Fruit fly (Drosophila melanogaster) whole organism, embryonic: Measurements from ENCODE around the gene CG42727.
A peak's percentile ranks its signal among the peaks of the same experiment; 100 is the strongest.

Experiments
- Awh ChIP-seq: fragments of 200-800 bp; sonication (Bioruptor generic); IDR thresholded peaks from 2 replicates; pipeline ENCODE4, ENCODE4 v1.3.6; 2022; ENCODE audit warnings: missing biosample characterization, missing genetic modification characterization
- Bdp1 ChIP-seq: fragments of 200-800 bp; sonication (Bioruptor generic); optimal IDR thresholded peaks from 3 replicates; lab custom pipeline; 2016; ENCODE audit warnings: missing biosample characterization, missing genetic modification characterization
- Bteb2 ChIP-seq: fragments of 200-800 bp; sonication (Bioruptor generic); optimal IDR thresholded peaks from 2 replicates; lab custom pipeline; 2016; ENCODE audit warnings: missing biosample characterization, missing genetic modification characterization
- CG10267 ChIP-seq: fragments of 200-800 bp; sonication (Bioruptor generic); optimal IDR thresholded peaks from 2 replicates; lab custom pipeline; 2018; ENCODE audit warnings: missing biosample characterization, mild to moderate bottlenecking, missing genetic modification characterization, moderate library complexity
- CG10543 ChIP-seq: fragments of 200-800 bp; sonication (Bioruptor generic); optimal IDR thresholded peaks from 3 replicates; lab custom pipeline; 2017; ENCODE audit warnings: missing biosample characterization, mild to moderate bottlenecking, missing genetic modification characterization, moderate library complexity
- CG11560 ChIP-seq: fragments of 200-800 bp; sonication (Bioruptor generic); IDR thresholded peaks from 3 replicates; pipeline ENCODE4 v1.3.6; 2022; ENCODE audit warnings: missing biosample characterization, missing genetic modification characterization
- CG11723 ChIP-seq: fragments of 200-800 bp; sonication (Bioruptor generic); optimal IDR thresholded peaks from 2 replicates; lab custom pipeline; 2017; ENCODE audit warnings: missing biosample characterization, mild to moderate bottlenecking, missing genetic modification characterization
- CG13287 ChIP-seq: fragments of 200-800 bp; sonication (Bioruptor generic); IDR thresholded peaks from 2 replicates; pipeline ENCODE4 v1.3.6; 2022; ENCODE audit warnings: missing biosample characterization, missing genetic modification characterization; ENCODE audit not compliant: partially characterized antibody
- CG14710 ChIP-seq: fragments of 200-800 bp; sonication (Bioruptor generic); optimal IDR thresholded peaks from 3 replicates; lab custom pipeline; 2019; ENCODE audit warnings: missing biosample characterization, mild to moderate bottlenecking, missing genetic modification characterization, moderate library complexity
- CG15011 ChIP-seq: fragments of 200-800 bp; sonication (Bioruptor generic); optimal IDR thresholded peaks from 3 replicates; lab custom pipeline; 2018; ENCODE audit warnings: missing biosample characterization, mild to moderate bottlenecking, missing genetic modification characterization
- CG17612 ChIP-seq: fragments of 200-800 bp; sonication (Bioruptor generic); IDR thresholded peaks from 2 replicates; pipeline ENCODE4 v1.3.6; 2022; ENCODE audit warnings: missing biosample characterization, missing genetic modification characterization
- CG1792 ChIP-seq: fragments of 200-800 bp; sonication (Bioruptor generic); optimal IDR thresholded peaks from 2 replicates; lab custom pipeline; 2016; ENCODE audit warnings: missing biosample characterization, missing genetic modification characterization
- CG2202 ChIP-seq: fragments of 200-800 bp; sonication (Bioruptor generic); optimal IDR thresholded peaks from 2 replicates; lab custom pipeline; 2018; ENCODE audit warnings: missing biosample characterization, mild to moderate bottlenecking, missing genetic modification characterization
- CG42726 ChIP-seq: fragments of 200-800 bp; sonication (Bioruptor generic); IDR thresholded peaks from 2 replicates; pipeline ENCODE4 v1.3.6; 2022; ENCODE audit warnings: missing biosample characterization, missing genetic modification characterization; ENCODE audit not compliant: partially characterized antibody
- CG9215 ChIP-seq: fragments of 200-800 bp; sonication (Bioruptor generic); IDR thresholded peaks from 2 replicates; pipeline ENCODE4 v1.3.6; 2022; ENCODE audit warnings: missing biosample characterization, missing genetic modification characterization
- Camta ChIP-seq: fragments of 200-800 bp; sonication (Bioruptor generic); optimal IDR thresholded peaks from 2 replicates; lab custom pipeline; 2016; ENCODE audit warnings: missing biosample characterization, missing genetic modification characterization
- CkIIα-i1 ChIP-seq: fragments of 200-800 bp; sonication (Bioruptor generic); IDR thresholded peaks from 2 replicates; pipeline ENCODE4 v1.3.6; 2022; ENCODE audit warnings: missing biosample characterization, missing genetic modification characterization
- E2f2 ChIP-seq: fragments of 200-800 bp; sonication (Bioruptor generic); IDR thresholded peaks from 2 replicates; pipeline ENCODE4 v1.3.6; 2022; ENCODE audit warnings: missing biosample characterization, missing genetic modification characterization
- Eip74EF ChIP-seq, 2 experiments: fragments of 200-800 bp in 1 of 2; fragments of >200 bp in 1 of 2; sonication (Bioruptor generic) in 1 of 2; optimal IDR thresholded peaks; 2 replicates each; lab custom pipeline; 2017 to 2019; ENCODE audit warnings: missing biosample characterization in 2 of 2, missing genetic modification characterization in 2 of 2, mild to moderate bottlenecking in 1 of 2, moderate library complexity in 1 of 2
- Fer1 ChIP-seq: fragments of 200-800 bp; sonication (Bioruptor generic); optimal IDR thresholded peaks from 2 replicates; lab custom pipeline; 2017; ENCODE audit warnings: missing biosample characterization, mild to moderate bottlenecking, missing genetic modification characterization
- Gug ChIP-seq: fragments of 200-800 bp; sonication (Bioruptor generic); IDR thresholded peaks from 4 replicates; pipeline ENCODE4 v1.3.6; 2022; ENCODE audit warnings: missing biosample characterization, missing genetic modification characterization
- Hr39 ChIP-seq: fragments of >200 bp; optimal IDR thresholded peaks from 2 replicates; lab custom pipeline; 2017
- MESR4 ChIP-seq: fragments of 200-800 bp; sonication (Bioruptor generic); optimal IDR thresholded peaks from 2 replicates; lab custom pipeline; 2018; ENCODE audit warnings: missing biosample characterization, mild to moderate bottlenecking, missing genetic modification characterization, moderate library complexity
- Meics ChIP-seq: fragments of 200-800 bp; sonication (Bioruptor generic); optimal IDR thresholded peaks from 2 replicates; lab custom pipeline; 2017; ENCODE audit warnings: missing biosample characterization, mild to moderate bottlenecking, missing genetic modification characterization
- Opbp ChIP-seq: fragments of 200-800 bp; sonication (Bioruptor generic); IDR thresholded peaks from 3 replicates; pipeline ENCODE4 v1.3.6; 2022; ENCODE audit warnings: missing biosample characterization, missing genetic modification characterization; ENCODE audit not compliant: partially characterized antibody
- Tbp ChIP-seq: fragments of >200 bp; optimal IDR thresholded peaks from 2 replicates; lab custom pipeline; 2018; ENCODE audit warnings: missing biosample characterization, missing genetic modification characterization
- Trl ChIP-seq, 3 experiments: fragments of >200 bp in 2 of 3; fragments of 200-800 bp in 1 of 3; sonication (Bioruptor generic) in 1 of 3; optimal IDR thresholded peaks; 2 replicates in 1 of 3; 3 replicates in 2 of 3; lab custom pipeline; 2016 to 2017; ENCODE audit warnings: missing biosample characterization in 1 of 3, missing genetic modification characterization in 1 of 3
- ap ChIP-seq: fragments of 200-800 bp; sonication (Bioruptor generic); IDR thresholded peaks from 2 replicates; pipeline ENCODE4 v1.3.6; 2022; ENCODE audit warnings: missing biosample characterization, missing genetic modification characterization
- cad ChIP-seq: fragments of >200 bp; optimal IDR thresholded peaks from 2 replicates; lab custom pipeline; 2017; ENCODE audit warnings: missing biosample characterization, missing genetic modification characterization
- cas ChIP-seq: fragments of 200-800 bp; sonication (Bioruptor generic); IDR thresholded peaks from 2 replicates; pipeline ENCODE4 v1.3.6; 2022; ENCODE audit warnings: missing biosample characterization, missing genetic modification characterization
- chif ChIP-seq, 2 experiments: fragments of 200-800 bp; sonication (Bioruptor generic); optimal IDR thresholded peaks; 3 replicates each; lab custom pipeline; 2016; ENCODE audit warnings: missing biosample characterization in 2 of 2, missing genetic modification characterization in 2 of 2
- dm ChIP-seq: fragments of 200-800 bp; sonication (Bioruptor generic); optimal IDR thresholded peaks from 3 replicates; lab custom pipeline; 2016; ENCODE audit warnings: missing biosample characterization, missing genetic modification characterization
- emc ChIP-seq: fragments of 200-800 bp; sonication (Bioruptor generic); optimal IDR thresholded peaks from 2 replicates; lab custom pipeline; 2016; ENCODE audit warnings: missing biosample characterization, missing genetic modification characterization
- fd96Cb ChIP-seq: fragments of 200-800 bp; sonication (Bioruptor generic); optimal IDR thresholded peaks from 2 replicates; lab custom pipeline; 2018; ENCODE audit warnings: missing biosample characterization, mild to moderate bottlenecking, missing genetic modification characterization, moderate library complexity
- ftz-f1 ChIP-seq: fragments of 200-800 bp; sonication (Bioruptor generic); optimal IDR thresholded peaks from 2 replicates; lab custom pipeline; 2016; ENCODE audit warnings: missing biosample characterization, missing genetic modification characterization
- her ChIP-seq: fragments of 200-800 bp; sonication (Bioruptor generic); optimal IDR thresholded peaks from 2 replicates; lab custom pipeline; 2016; ENCODE audit warnings: missing biosample characterization, missing genetic modification characterization
- insv ChIP-seq, 2 experiments: fragments of 200-800 bp; sonication (Bioruptor generic); optimal IDR thresholded peaks; 3 replicates each; lab custom pipeline; 2016 to 2018; ENCODE audit warnings: missing biosample characterization in 2 of 2, missing genetic modification characterization in 2 of 2
- jigr1 ChIP-seq: fragments of 200-800 bp; sonication (Bioruptor generic); IDR thresholded peaks from 3 replicates; pipeline ENCODE4 v1.3.6; 2022; ENCODE audit warnings: missing biosample characterization, missing genetic modification characterization
- ken ChIP-seq: fragments of 200-800 bp; sonication (Bioruptor generic); IDR thresholded peaks from 3 replicates; pipeline ENCODE4 v1.3.6; 2022; ENCODE audit warnings: missing biosample characterization, missing genetic modification characterization
- lilli ChIP-seq: fragments of 200-800 bp; sonication (Bioruptor generic); optimal IDR thresholded peaks from 3 replicates; lab custom pipeline; 2016; ENCODE audit warnings: missing biosample characterization, missing genetic modification characterization
- luna ChIP-seq: fragments of 200-800 bp; sonication (Bioruptor generic); optimal IDR thresholded peaks from 2 replicates; lab custom pipeline; 2016; ENCODE audit warnings: missing biosample characterization, missing genetic modification characterization
- pb ChIP-seq: fragments of 200-800 bp; sonication (Bioruptor generic); optimal IDR thresholded peaks from 3 replicates; lab custom pipeline; 2016; ENCODE audit warnings: missing biosample characterization, missing genetic modification characterization
- phol ChIP-seq: fragments of 200-800 bp; sonication (Bioruptor generic); optimal IDR thresholded peaks from 3 replicates; lab custom pipeline; 2018; ENCODE audit warnings: missing biosample characterization, mild to moderate bottlenecking, missing genetic modification characterization, moderate library complexity
- ranshi ChIP-seq: fragments of 200-800 bp; sonication (Bioruptor generic); IDR thresholded peaks from 2 replicates; pipeline ENCODE4 v1.3.6; 2022; ENCODE audit warnings: missing biosample characterization, missing genetic modification characterization
- rib ChIP-seq: fragments of 200-800 bp; sonication (Bioruptor generic); IDR thresholded peaks from 2 replicates; pipeline ENCODE4 v1.3.6; 2022; ENCODE audit warnings: missing biosample characterization, missing genetic modification characterization
- sc ChIP-seq, 3 experiments: fragments of >200 bp in 2 of 3; fragments of 200-800 bp in 1 of 3; sonication (Bioruptor generic) in 1 of 3; optimal IDR thresholded peaks; 2 replicates in 2 of 3; 3 replicates in 1 of 3; lab custom pipeline; 2017; ENCODE audit warnings: mild to moderate bottlenecking in 1 of 3, missing biosample characterization in 1 of 3, missing genetic modification characterization in 1 of 3, missing genetic modification reagents in 1 of 3
- sd ChIP-seq: fragments of 200-800 bp; sonication (Bioruptor generic); optimal IDR thresholded peaks from 3 replicates; lab custom pipeline; 2018; ENCODE audit warnings: missing biosample characterization, mild to moderate bottlenecking, missing genetic modification characterization, moderate library complexity
- sens-2 ChIP-seq: fragments of 200-800 bp; sonication (Bioruptor generic); IDR thresholded peaks from 2 replicates; pipeline ENCODE4 v1.3.6; 2022; ENCODE audit warnings: missing biosample characterization, missing genetic modification characterization

CG42727 gene

DNA sequence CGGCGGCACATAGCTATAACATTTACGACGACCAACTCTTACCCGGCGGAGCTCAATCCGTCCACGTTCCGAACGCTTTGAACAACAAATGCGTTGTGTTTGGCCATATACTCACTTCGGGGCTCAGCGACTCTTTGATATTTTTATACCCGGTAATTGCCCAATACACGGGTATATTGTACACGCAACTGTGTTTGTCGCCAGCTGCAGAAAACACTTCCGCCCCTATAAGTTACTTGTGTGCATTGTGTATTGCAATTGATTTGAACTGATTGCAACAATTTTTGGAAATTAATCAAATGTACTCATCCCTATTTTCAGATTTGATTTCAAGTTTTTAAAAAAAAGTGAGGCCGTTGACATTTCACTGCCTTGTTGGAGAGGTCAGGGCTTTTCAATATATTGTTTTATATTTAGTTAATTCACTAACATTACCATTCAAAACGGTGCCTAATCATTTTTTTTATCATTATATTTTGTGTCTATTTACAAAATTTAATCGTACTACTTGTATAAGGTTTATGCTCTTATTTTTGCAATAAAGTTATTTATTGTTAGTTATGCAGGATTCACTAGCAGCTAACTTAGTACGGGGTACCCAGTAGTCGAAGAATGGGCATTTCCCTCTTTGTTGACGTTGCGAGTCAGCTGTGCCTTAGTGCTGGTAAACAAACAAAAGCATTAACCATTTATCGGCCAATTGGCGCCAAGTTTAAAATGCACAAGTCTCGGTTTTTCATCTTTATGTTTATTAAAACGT lies 4.7 kb upstream of the CG42727 start, which contains the start of gene Nagk (continued):
- TF ChIP-seq pb (GFP tag; lab: Kevin White, UChicago) (no peak), E2f2 (GFP tag; lab: Robert Waterston, UW) (peak; percentile 87), CkIIα-i1 (GFP tag; lab: Robert Waterston, UW) (no peak), Bdp1 (GFP tag; lab: Kevin White, UChicago) (no peak), ranshi (GFP tag; lab: Robert Waterston, UW) (peak; percentile 8; the same call in 1 of the 2 replicates), CG14710 (peak; percentile 60), Trl (optimal IDR thresholded peaks at IDR 0.05; lab: Kevin White, UChicago) (no peak), Trl (GFP tag; optimal IDR thresholded peaks at IDR 0.05; lab: Kevin White, UChicago) (peak; percentile 37), jigr1 (GFP tag; lab: Robert Waterston, UW) (no peak), Bteb2 (GFP tag; lab: Kevin White, UChicago) (peak; percentile 50), sc (optimal IDR thresholded peaks at IDR 0.05; lab: Kevin White, UChicago) (no peak), sc (GFP tag; optimal IDR thresholded peaks at IDR 0.05; lab: Kevin White, UChicago) (no peak), emc (GFP tag; lab: Kevin White, UChicago) (peak; percentile 45), phol (peak; percentile 66), lilli (peak; percentile 79), ken (GFP tag; lab: Robert Waterston, UW) (peak; percentile 48; the same call in 1 of the 3 replicates), her (GFP tag; lab: Kevin White, UChicago) (peak; percentile 40), Tbp (GFP tag; lab: Kevin White, UChicago) (no peak), CG10267 (peak; percentile 79), CG17612 (GFP tag; lab: Robert Waterston, UW) (no peak), rib (GFP tag; lab: Robert Waterston, UW) (0 out of 2 replicates have a peak, but pooled peaks have one; percentile 22), sd (no peak), insv (GFP tag; optimal IDR thresholded peaks at IDR 0.05; lab: Kevin White, UChicago) (no peak), CG15011 (GFP tag; lab: Kevin White, UChicago) (peak; percentile 71), sens-2 (GFP tag; lab: Robert Waterston, UW) (no peak), CG11560 (no peak), CG42726 (GFP tag; lab: Robert Waterston, UW) (peak; percentile 56; the same call in 1 of the 2 replicates), Hr39 (lab: Kevin White, UChicago) (no peak), Meics (GFP tag; lab: Kevin White, UChicago) (peak; percentile 81), CG2202 (tag; lab: Kevin White, UChicago) (peak; percentile 27), Opbp (GFP tag; lab: Robert Waterston, UW) (peak; percentile 59; the same call in 1 of the 3 replicates), CG13287 (GFP tag; lab: Robert Waterston, UW) (peak; percentile 36; the same call in 1 of the 2 replicates), CG11723 (peak; percentile 53), chif (GFP tag; optimal IDR thresholded peaks at IDR 0.05; lab: Kevin White, UChicago) (peak; percentile 9 to 72), fd96Cb (tag; lab: Kevin White, UChicago) (peak; percentile 41), Eip74EF (GFP tag; optimal IDR thresholded peaks at IDR 0.05; lab: Kevin White, UChicago) (peak in 1 of 2 experiments; percentile 79), dm (peak; percentile 38), Fer1 (peak; percentile 37), MESR4 (GFP tag; lab: Kevin White, UChicago) (peak; percentile 56), Gug (GFP tag; lab: Robert Waterston, UW) (peak; percentile 59; the same call in 2 of the 4 replicates), Awh (GFP tag; lab: Robert Waterston, UW) (peak; percentile 60; the same call in 1 of the 2 replicates), CG10543 (GFP tag; lab: Kevin White, UChicago) (peak; percentile 67), cad (GFP tag; lab: Kevin White, UChicago) (no peak), luna (GFP tag; lab: Kevin White, UChicago) (no peak), CG1792 (peak; percentile 37), cas (no peak), CG9215 (GFP tag; lab: Robert Waterston, UW) (peak; percentile 21; the same call in 1 of the 2 replicates), Camta (peak; percentile 40), ftz-f1 (GFP tag; lab: Kevin White, UChicago) (peak; percentile 34), ap (GFP tag; lab: Robert Waterston, UW) (no peak)
